Fruit fly (Drosophila melanogaster) whole organism, embryonic: Measurements from ENCODE around the gene CG2955.
A peak's percentile ranks its signal among the peaks of the same experiment; 100 is the strongest.

Source experiments
- Aef1 ChIP-seq: fragments of 200-800 bp; sonication (Bioruptor generic); IDR thresholded peaks from 3 replicates; pipeline ENCODE4 v1.3.6; 2022; ENCODE audit warnings: missing biosample characterization, missing genetic modification characterization
- Asciz ChIP-seq: fragments of 200-800 bp; sonication (Bioruptor generic); optimal IDR thresholded peaks from 2 replicates; lab custom pipeline; 2017; ENCODE audit warnings: missing biosample characterization, mild to moderate bottlenecking, missing genetic modification characterization, missing genetic modification reagents
- Atf-2 ChIP-seq: fragments of 200-800 bp; sonication (Bioruptor generic); optimal IDR thresholded peaks from 2 replicates; lab custom pipeline; 2016; ENCODE audit warnings: missing biosample characterization, missing genetic modification characterization
- Atf6 ChIP-seq: fragments of 200-800 bp; sonication (Bioruptor generic); IDR thresholded peaks from 2 replicates; pipeline ENCODE4 v1.3.6; 2022; ENCODE audit warnings: missing biosample characterization, missing genetic modification characterization
- CG10431 ChIP-seq: fragments of 200-800 bp; sonication (Bioruptor generic); optimal IDR thresholded peaks from 3 replicates; lab custom pipeline; 2018; ENCODE audit warnings: missing biosample characterization, mild to moderate bottlenecking, missing genetic modification characterization
- CG10565 ChIP-seq: fragments of 200-800 bp; sonication (Bioruptor generic); optimal IDR thresholded peaks from 3 replicates; lab custom pipeline; 2016; ENCODE audit warnings: missing biosample characterization, mild to moderate bottlenecking, missing genetic modification characterization
- CG11696 ChIP-seq: fragments of 200-800 bp; sonication (Bioruptor generic); IDR thresholded peaks from 2 replicates; pipeline ENCODE4 v1.3.6; 2022; ENCODE audit warnings: missing biosample characterization, missing genetic modification characterization
- CG12744 ChIP-seq: fragments of 200-800 bp; sonication (Bioruptor generic); optimal IDR thresholded peaks from 2 replicates; lab custom pipeline; 2016; ENCODE audit warnings: missing biosample characterization, missing genetic modification characterization
- CG12769 ChIP-seq: fragments of 200-800 bp; sonication (Bioruptor generic); optimal IDR thresholded peaks from 2 replicates; lab custom pipeline; 2019; ENCODE audit warnings: missing biosample characterization, mild to moderate bottlenecking, missing genetic modification characterization, moderate library complexity
- CG14050 ChIP-seq: fragments of 200-800 bp; sonication (Bioruptor generic); IDR thresholded peaks from 3 replicates; pipeline ENCODE4 v1.3.6; 2022; ENCODE audit warnings: missing biosample characterization, missing genetic modification characterization
- CG14860 ChIP-seq: fragments of 200-800 bp; sonication (Bioruptor generic); IDR thresholded peaks from 3 replicates; pipeline ENCODE4 v1.3.6; 2022; ENCODE audit warnings: missing biosample characterization, missing genetic modification characterization; ENCODE audit not compliant: partially characterized antibody
- CG1603 ChIP-seq: fragments of 200-800 bp; sonication (Bioruptor generic); optimal IDR thresholded peaks from 2 replicates; lab custom pipeline; 2019; ENCODE audit warnings: missing biosample characterization, mild to moderate bottlenecking, missing genetic modification characterization, moderate library complexity
- CG1647 ChIP-seq: fragments of 200-800 bp; sonication (Bioruptor generic); optimal IDR thresholded peaks from 3 replicates; lab custom pipeline; 2016; ENCODE audit warnings: missing biosample characterization, missing genetic modification characterization
- CG17385 ChIP-seq: fragments of 200-800 bp; sonication (Bioruptor generic); optimal IDR thresholded peaks from 3 replicates; lab custom pipeline; 2018; ENCODE audit warnings: missing biosample characterization, mild to moderate bottlenecking, missing genetic modification characterization
- CG34422 ChIP-seq: fragments of 200-800 bp; sonication (Bioruptor generic); IDR thresholded peaks from 3 replicates; pipeline ENCODE4 v1.3.6; 2022; ENCODE audit warnings: missing biosample characterization, missing genetic modification characterization
- CG4328 ChIP-seq: fragments of 200-800 bp; sonication (Bioruptor generic); optimal IDR thresholded peaks from 3 replicates; lab custom pipeline; 2017; ENCODE audit warnings: missing biosample characterization, missing genetic modification reagents, missing genetic modification characterization
- CG4854 ChIP-seq: fragments of 200-800 bp; sonication (Bioruptor generic); optimal IDR thresholded peaks from 2 replicates; lab custom pipeline; 2016; ENCODE audit warnings: missing biosample characterization, missing genetic modification characterization, inconsistent platforms
- CG5953 ChIP-seq: fragments of 200-800 bp; sonication (Bioruptor generic); IDR thresholded peaks from 2 replicates; pipeline ENCODE4 v1.3.6; 2022; ENCODE audit warnings: missing biosample characterization, missing genetic modification characterization
- CG8944 ChIP-seq: fragments of 200-800 bp; sonication (Bioruptor generic); optimal IDR thresholded peaks from 3 replicates; lab custom pipeline; 2016; ENCODE audit warnings: missing biosample characterization, missing genetic modification characterization
- CG9932 ChIP-seq: fragments of 200-800 bp; sonication (Bioruptor generic); IDR thresholded peaks from 2 replicates; pipeline ENCODE4 v1.3.6; 2022; ENCODE audit warnings: missing biosample characterization, missing genetic modification characterization
- Dip3 ChIP-seq: fragments of 200-800 bp; sonication (Bioruptor generic); optimal IDR thresholded peaks from 3 replicates; lab custom pipeline; 2016; ENCODE audit warnings: missing biosample characterization, missing genetic modification characterization
- Dp ChIP-seq: fragments of 200-800 bp; sonication (Bioruptor generic); optimal IDR thresholded peaks from 2 replicates; lab custom pipeline; 2018; ENCODE audit warnings: missing biosample characterization, mild to moderate bottlenecking, missing genetic modification characterization, moderate library complexity
- Ets97D ChIP-seq: fragments of 200-800 bp; sonication (Bioruptor generic); optimal IDR thresholded peaks from 3 replicates; lab custom pipeline; 2016; ENCODE audit warnings: missing biosample characterization, missing genetic modification characterization
- HmgD ChIP-seq: fragments of 200-800 bp; sonication (Bioruptor generic); optimal IDR thresholded peaks from 3 replicates; lab custom pipeline; 2016; ENCODE audit warnings: missing biosample characterization, missing genetic modification characterization
- HmgZ ChIP-seq: fragments of 200-800 bp; sonication (Bioruptor generic); optimal IDR thresholded peaks from 2 replicates; lab custom pipeline; 2018; ENCODE audit warnings: missing biosample characterization, mild to moderate bottlenecking, missing genetic modification characterization
- Hmr ChIP-seq: fragments of 200-800 bp; sonication (Bioruptor generic); optimal IDR thresholded peaks from 3 replicates; lab custom pipeline; 2017; ENCODE audit warnings: mild to moderate bottlenecking, missing biosample characterization, missing genetic modification reagents, missing genetic modification characterization
- Max ChIP-seq: fragments of 200-800 bp; sonication (Bioruptor generic); optimal IDR thresholded peaks from 2 replicates; lab custom pipeline; 2016; ENCODE audit warnings: missing biosample characterization, mild to moderate bottlenecking, missing genetic modification characterization
- Nf-YC ChIP-seq: fragments of 200-800 bp; optimal IDR thresholded peaks from 3 replicates; lab custom pipeline; 2019; ENCODE audit warnings: missing biosample characterization, mild to moderate bottlenecking, missing genetic modification characterization, moderate library complexity
- Side ChIP-seq: fragments of 200-800 bp; sonication (Bioruptor generic); optimal IDR thresholded peaks from 2 replicates; lab custom pipeline; 2016; ENCODE audit warnings: missing biosample characterization, missing genetic modification characterization
- Ssrp ChIP-seq: fragments of 200-800 bp; sonication (Bioruptor generic); optimal IDR thresholded peaks from 2 replicates; lab custom pipeline; 2018; ENCODE audit warnings: missing biosample characterization, mild to moderate bottlenecking, missing genetic modification characterization, moderate library complexity
- Tbp ChIP-seq: fragments of >200 bp; optimal IDR thresholded peaks from 2 replicates; lab custom pipeline; 2018; ENCODE audit warnings: missing biosample characterization, missing genetic modification characterization
- abd-A ChIP-seq: fragments of 200-800 bp; sonication (Bioruptor generic); optimal IDR thresholded peaks from 3 replicates; lab custom pipeline; 2019; ENCODE audit warnings: missing biosample characterization, mild to moderate bottlenecking, missing genetic modification characterization, moderate library complexity
- ac ChIP-seq: fragments of 200-800 bp; sonication (Bioruptor generic); optimal IDR thresholded peaks from 3 replicates; lab custom pipeline; 2017; ENCODE audit warnings: missing biosample characterization, mild to moderate bottlenecking, missing genetic modification characterization
- ash1 ChIP-seq: fragments of 200-800 bp; sonication (Bioruptor generic); optimal IDR thresholded peaks from 2 replicates; lab custom pipeline; 2018; ENCODE audit warnings: missing biosample characterization, mild to moderate bottlenecking, missing genetic modification characterization
- bigmax ChIP-seq: fragments of 200-800 bp; sonication (Bioruptor generic); optimal IDR thresholded peaks from 2 replicates; lab custom pipeline; 2018; ENCODE audit warnings: missing biosample characterization, mild to moderate bottlenecking, missing genetic modification characterization
- chm ChIP-seq: fragments of 200-800 bp; sonication (Bioruptor generic); IDR thresholded peaks from 2 replicates; pipeline ENCODE4 v1.3.6; 2022; ENCODE audit warnings: missing biosample characterization, missing genetic modification characterization
- crc ChIP-seq: fragments of 200-800 bp; sonication (Bioruptor generic); optimal IDR thresholded peaks from 2 replicates; lab custom pipeline; 2016; ENCODE audit warnings: missing biosample characterization, missing genetic modification characterization
- cwo ChIP-seq: fragments of 200-800 bp; sonication (Bioruptor generic); optimal IDR thresholded peaks from 3 replicates; lab custom pipeline; 2017; ENCODE audit warnings: missing biosample characterization, missing genetic modification characterization, mild to moderate bottlenecking, moderate library complexity, missing genetic modification reagents
- disco-r ChIP-seq: fragments of 200-800 bp; sonication (Bioruptor generic); optimal IDR thresholded peaks from 2 replicates; lab custom pipeline; 2016; ENCODE audit warnings: missing biosample characterization, missing genetic modification characterization
- dmrt11E ChIP-seq: fragments of 200-800 bp; sonication (Bioruptor generic); optimal IDR thresholded peaks from 3 replicates; lab custom pipeline; 2018; ENCODE audit warnings: missing biosample characterization, mild to moderate bottlenecking, missing genetic modification characterization, moderate library complexity
- fru ChIP-seq: fragments of >200 bp; optimal IDR thresholded peaks from 2 replicates; lab custom pipeline; 2017
- gsb ChIP-seq: fragments of 200-800 bp; sonication (Bioruptor generic); IDR thresholded peaks from 2 replicates; pipeline ENCODE4 v1.3.6; 2022; ENCODE audit warnings: missing biosample characterization, missing genetic modification characterization
- kah ChIP-seq: fragments of 200-800 bp; sonication (Bioruptor generic); optimal IDR thresholded peaks from 2 replicates; lab custom pipeline; 2018; ENCODE audit warnings: missing biosample characterization, mild to moderate bottlenecking, missing genetic modification characterization
- nom ChIP-seq: fragments of 200-800 bp; sonication (Bioruptor generic); optimal IDR thresholded peaks from 2 replicates; lab custom pipeline; 2017; ENCODE audit warnings: missing biosample characterization, missing genetic modification characterization, mild to moderate bottlenecking, moderate library complexity, missing genetic modification reagents
- onecut ChIP-seq: fragments of 200-800 bp; sonication (Bioruptor generic); IDR thresholded peaks from 2 replicates; pipeline ENCODE4 v1.3.6; 2022; ENCODE audit warnings: missing biosample characterization, missing genetic modification characterization
- repo ChIP-seq: fragments of 200-800 bp; sonication (Bioruptor generic); optimal IDR thresholded peaks from 2 replicates; lab custom pipeline; 2016; ENCODE audit warnings: missing biosample characterization, missing genetic modification characterization
- run ChIP-seq: fragments of 200-800 bp; sonication (Bioruptor generic); optimal IDR thresholded peaks from 3 replicates; lab custom pipeline; 2018; ENCODE audit warnings: missing biosample characterization, mild to moderate bottlenecking, missing genetic modification characterization
- seq ChIP-seq: fragments of 200-800 bp; sonication (Bioruptor generic); IDR thresholded peaks from 2 replicates; pipeline ENCODE4 v1.3.6; 2022; ENCODE audit warnings: missing biosample characterization, missing genetic modification characterization
- so ChIP-seq: fragments of 200-800 bp; sonication (Bioruptor generic); IDR thresholded peaks from 3 replicates; pipeline ENCODE4 v1.3.6; 2022; ENCODE audit warnings: missing biosample characterization, missing genetic modification characterization
- stwl ChIP-seq: fragments of 200-800 bp; sonication (Bioruptor generic); optimal IDR thresholded peaks from 3 replicates; lab custom pipeline; 2018; ENCODE audit warnings: missing biosample characterization, mild to moderate bottlenecking, missing genetic modification characterization, moderate library complexity
- trem ChIP-seq: fragments of 200-800 bp; optimal IDR thresholded peaks from 3 replicates; lab custom pipeline; 2019; ENCODE audit warnings: missing biosample characterization, mild to moderate bottlenecking, missing genetic modification characterization, moderate library complexity
- yki ChIP-seq: fragments of >200 bp; optimal IDR thresholded peaks from 3 replicates; lab custom pipeline; 2018
- zen2 ChIP-seq: fragments of 200-800 bp; sonication (Bioruptor generic); IDR thresholded peaks from 3 replicates; pipeline ENCODE4 v1.3.6; 2022; ENCODE audit warnings: missing biosample characterization, missing genetic modification characterization; ENCODE audit not compliant: partially characterized antibody

Gene CG2955

DNA sequence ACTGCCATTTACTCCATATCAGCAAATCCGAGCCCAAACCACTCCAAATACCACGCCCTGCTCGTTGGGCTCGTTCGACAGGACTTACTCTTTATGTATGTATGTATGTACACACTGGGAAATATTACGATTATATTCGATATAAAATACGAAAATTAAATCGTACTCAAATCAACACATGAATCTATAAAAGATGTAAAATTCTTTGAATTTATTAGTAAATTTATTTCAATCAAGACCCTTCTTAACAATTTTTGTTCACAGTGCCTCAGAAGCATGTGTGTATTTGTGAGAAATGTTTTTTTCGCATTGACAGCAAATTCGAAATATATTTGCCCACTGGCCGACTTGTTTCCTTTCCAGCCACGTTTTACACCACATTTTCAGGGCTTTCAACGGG lies 2.8 kb upstream of the CG2955 start (continued):
- no peak for TF ChIP-seq yki
- TF ChIP-seq nom (GFP tag; lab: Kevin White, UChicago): no peak
- no peak for TF ChIP-seq dmrt11E
- no peak for TF ChIP-seq disco-r
- no peak for TF ChIP-seq CG14860 (GFP tag; lab: Robert Waterston, UW)
- no peak for TF ChIP-seq HmgD (GFP tag; lab: Kevin White, UChicago)
- no peak for TF ChIP-seq fru (lab: Kevin White, UChicago)
- no peak for TF ChIP-seq HmgZ
- TF ChIP-seq Asciz (GFP tag; lab: Kevin White, UChicago): no peak
- TF ChIP-seq abd-A: no peak
- no peak for TF ChIP-seq CG34422 (GFP tag; lab: Robert Waterston, UW)
- TF ChIP-seq Side (GFP tag; lab: Kevin White, UChicago): no peak
- no peak for TF ChIP-seq stwl (tag; lab: Kevin White, UChicago)
- no peak for TF ChIP-seq CG5953 (GFP tag; lab: Robert Waterston, UW)
- TF ChIP-seq zen2 (GFP tag; lab: Robert Waterston, UW): no peak
- no peak for TF ChIP-seq chm (GFP tag; lab: Robert Waterston, UW)
- TF ChIP-seq so (GFP tag; lab: Robert Waterston, UW): no peak
- TF ChIP-seq trem (tag; lab: Kevin White, UChicago): no peak
- TF ChIP-seq Tbp (GFP tag; lab: Kevin White, UChicago): no peak
- TF ChIP-seq Ets97D (GFP tag; lab: Kevin White, UChicago): no peak
- peak; percentile 23 for TF ChIP-seq CG1603
- no peak for TF ChIP-seq gsb (GFP tag; lab: Robert Waterston, UW)
- TF ChIP-seq repo (GFP tag; lab: Kevin White, UChicago): no peak
- TF ChIP-seq seq (GFP tag; lab: Robert Waterston, UW): no peak
- TF ChIP-seq Nf-YC (tag; lab: Kevin White, UChicago): no peak
- no peak for TF ChIP-seq CG11696
- TF ChIP-seq Dip3 (GFP tag; lab: Kevin White, UChicago): no peak
- TF ChIP-seq bigmax (GFP tag; lab: Kevin White, UChicago): no peak
- TF ChIP-seq CG10565: no peak
- no peak for TF ChIP-seq CG10431 (GFP tag; lab: Kevin White, UChicago)
- no peak for TF ChIP-seq CG14050
- TF ChIP-seq CG8944: no peak
- TF ChIP-seq CG12769 (tag; lab: Kevin White, UChicago): peak; percentile 46
- TF ChIP-seq kah: no peak
- TF ChIP-seq Hmr (GFP tag; lab: Kevin White, UChicago): peak; percentile 23
- TF ChIP-seq CG9932 (GFP tag; lab: Robert Waterston, UW): no peak
- TF ChIP-seq Atf-2: no peak
- no peak for TF ChIP-seq CG4854 (GFP tag; lab: Kevin White, UChicago)
- TF ChIP-seq CG17385: no peak
- TF ChIP-seq ash1 (GFP tag; lab: Kevin White, UChicago): no peak
- TF ChIP-seq crc (GFP tag; lab: Kevin White, UChicago): no peak
- TF ChIP-seq Atf6 (GFP tag; lab: Robert Waterston, UW): no peak
- no peak for TF ChIP-seq ac
- no peak for TF ChIP-seq Ssrp (tag; lab: Kevin White, UChicago)
- no peak for TF ChIP-seq CG4328 (GFP tag; lab: Kevin White, UChicago)
- no peak for TF ChIP-seq run (tag; lab: Kevin White, UChicago)
- no peak for TF ChIP-seq Dp (GFP tag; lab: Kevin White, UChicago)
- peak; percentile 20 for TF ChIP-seq cwo
- TF ChIP-seq Max: no peak
- TF ChIP-seq onecut (GFP tag; lab: Robert Waterston, UW): no peak
- TF ChIP-seq Aef1 (GFP tag; lab: Robert Waterston, UW): no peak
- TF ChIP-seq CG1647 (GFP tag; lab: Kevin White, UChicago): no peak
- no peak for TF ChIP-seq CG12744 (GFP tag; lab: Kevin White, UChicago)
